Worm (Caenorhabditis elegans) whole organism, L4 larva: ENCODE data around the gene Y46G5A.20.
A peak's percentile ranks its signal among the peaks of the same experiment; 100 is the strongest.

Source experiments
- F26F4.8 ChIP-seq: fragments of 200-800 bp; sonication (Bioruptor generic); conservative IDR thresholded peaks from 2 replicates; pipeline ENCODE4 v1.3.6; 2022; ENCODE audit warnings: missing genetic modification characterization, missing compliant biosample characterization
- F44E2.7 ChIP-seq: fragments of 200-800 bp; sonication (Bioruptor generic); IDR thresholded peaks from 2 replicates; pipeline ENCODE4 v2.1.2; 2022; ENCODE audit warnings: missing genetic modification characterization, missing compliant biosample characterization
- R02D3.7 ChIP-seq: fragments of 150-350 bp; sonication (generic microtip); optimal IDR thresholded peaks from 3 replicates; lab custom pipeline; 2014; ENCODE audit warnings: missing biosample characterization, missing genetic modification characterization
- Y5F2A.4 ChIP-seq: fragments of 200-800 bp; sonication (Bioruptor generic); optimal IDR thresholded peaks from 2 replicates; lab custom pipeline; 2018; ENCODE audit warnings: mild to moderate bottlenecking, missing genetic modification characterization, missing compliant biosample characterization
- ZK337.2 ChIP-seq: fragments of 200-800 bp; sonication (Bioruptor generic); IDR thresholded peaks from 2 replicates; pipeline ENCODE4 v1.3.6; 2022; ENCODE audit warnings: missing genetic modification reagents, missing genetic modification characterization, missing compliant biosample characterization
- ZK546.5 ChIP-seq, 2 experiments: sonication (generic microtip); optimal IDR thresholded peaks; 2 replicates each; lab custom pipeline; 2017; ENCODE audit warnings: missing biosample characterization in 2 of 2, missing genetic modification characterization in 2 of 2
- attf-4 ChIP-seq: sonication (generic microtip); optimal IDR thresholded peaks from 3 replicates; lab custom pipeline; 2017; ENCODE audit warnings: missing biosample characterization, missing genetic modification characterization
- ceh-44 ChIP-seq: fragments of 200-800 bp; sonication (Bioruptor generic); IDR thresholded peaks from 2 replicates; pipeline ENCODE4 v1.3.6; 2022; ENCODE audit warnings: missing genetic modification reagents, missing genetic modification characterization, missing compliant biosample characterization
- ceh-62 ChIP-seq: sonication (generic microtip); optimal IDR thresholded peaks from 2 replicates; lab custom pipeline; 2017; ENCODE audit warnings: missing biosample characterization, missing genetic modification characterization
- ceh-82 ChIP-seq: sonication (generic microtip); optimal IDR thresholded peaks from 2 replicates; lab custom pipeline; 2017; ENCODE audit warnings: missing biosample characterization, missing genetic modification characterization
- cey-2 ChIP-seq: sonication (generic microtip); optimal IDR thresholded peaks from 3 replicates; lab custom pipeline; 2017; ENCODE audit warnings: missing genetic modification characterization, mild to moderate bottlenecking, missing compliant biosample characterization, antibody characterized with exemption, borderline replicate concordance; ENCODE audit not compliant: insufficient read depth
- daf-12 ChIP-seq: fragments of 150-350 bp; optimal IDR thresholded peaks from 2 replicates; lab custom pipeline; 2014; ENCODE audit warnings: missing biosample characterization, missing genetic modification reagents, missing genetic modification characterization
- daf-16 ChIP-seq, 3 experiments: sonication (generic microtip); optimal IDR thresholded peaks; 2 replicates each; lab custom pipeline; 2016 to 2017; ENCODE audit warnings: missing genetic modification characterization in 3 of 3, missing genetic modification reagents in 3 of 3, mild to moderate bottlenecking in 2 of 3, missing compliant biosample characterization in 2 of 3, missing biosample characterization in 1 of 3, moderate library complexity in 1 of 3
- dpl-1 ChIP-seq: fragments of 150-350 bp; optimal IDR thresholded peaks from 2 replicates; lab custom pipeline; 2014; ENCODE audit warnings: missing biosample characterization, missing genetic modification reagents, missing genetic modification characterization
- dve-1 ChIP-seq: sonication (generic microtip); optimal IDR thresholded peaks from 2 replicates; lab custom pipeline; 2017; ENCODE audit warnings: antibody characterized with exemption, mild to moderate bottlenecking, missing genetic modification characterization, missing compliant biosample characterization; ENCODE audit not compliant: insufficient read depth
- egl-43 ChIP-seq: fragments of 200-800 bp; sonication (Bioruptor generic); IDR thresholded peaks from 2 replicates; pipeline ENCODE4 v1.3.6; 2022; ENCODE audit warnings: missing genetic modification reagents, missing genetic modification characterization, missing compliant biosample characterization
- hif-1 ChIP-seq, 2 experiments: sonication (generic microtip); optimal IDR thresholded peaks; 2 replicates each; lab custom pipeline; 2016 to 2017; ENCODE audit warnings: missing compliant biosample characterization in 2 of 2, missing genetic modification characterization in 2 of 2, missing genetic modification reagents in 2 of 2, missing genotype in 2 of 2, mild to moderate bottlenecking in 1 of 2
- hlh-11 ChIP-seq: fragments of 200-800 bp; sonication (Bioruptor generic); optimal IDR thresholded peaks from 2 replicates; lab custom pipeline; 2018; ENCODE audit warnings: mild to moderate bottlenecking, missing genetic modification characterization, missing compliant biosample characterization
- hlh-30 ChIP-seq: sonication (generic microtip); optimal IDR thresholded peaks from 2 replicates; lab custom pipeline; 2017; ENCODE audit warnings: antibody characterized with exemption, mild to moderate bottlenecking, missing genetic modification characterization, missing compliant biosample characterization; ENCODE audit not compliant: insufficient read depth
- lim-7 ChIP-seq: fragments of 200-800 bp; sonication (Bioruptor generic); IDR thresholded peaks from 2 replicates; pipeline ENCODE4 v1.3.6; 2022; ENCODE audit warnings: missing genetic modification characterization, missing compliant biosample characterization
- lin-13 ChIP-seq: fragments of 150-350 bp; optimal IDR thresholded peaks from 2 replicates; lab custom pipeline; 2014; ENCODE audit warnings: missing biosample characterization, missing genetic modification reagents, missing genetic modification characterization
- lin-15B ChIP-seq: fragments of 150-350 bp; sonication (generic microtip); optimal IDR thresholded peaks from 3 replicates; lab custom pipeline; 2014; ENCODE audit warnings: missing biosample characterization, missing genetic modification characterization
- lin-29 ChIP-seq: fragments of 200-800 bp; sonication (Bioruptor generic); IDR thresholded peaks from 2 replicates; pipeline ENCODE4 v1.3.6; 2022; ENCODE audit warnings: missing genetic modification reagents, missing genetic modification characterization, missing compliant biosample characterization
- lin-38 ChIP-seq: fragments of 200-800 bp; sonication (Bioruptor generic); IDR thresholded peaks from 2 replicates; pipeline ENCODE4 v1.3.6; 2022; ENCODE audit warnings: missing genetic modification reagents, missing genetic modification characterization, missing compliant biosample characterization
- lin-39 ChIP-seq: fragments of 150-350 bp; optimal IDR thresholded peaks from 2 replicates; lab custom pipeline; 2014; ENCODE audit warnings: missing biosample characterization, missing genetic modification reagents, missing genetic modification characterization
- lsy-2 ChIP-seq, 2 experiments: fragments of 150-350 bp in 1 of 2; sonication (generic microtip) in 1 of 2; optimal IDR thresholded peaks; 2 replicates each; lab custom pipeline; 2014 to 2017; ENCODE audit warnings: missing biosample characterization in 2 of 2, missing genetic modification characterization in 2 of 2
- mdl-1 ChIP-seq, 2 experiments: fragments of 150-350 bp in 1 of 2; sonication (generic microtip) in 1 of 2; optimal IDR thresholded peaks; 2 replicates each; lab custom pipeline; 2014 to 2017; ENCODE audit warnings: missing biosample characterization in 2 of 2, missing genetic modification characterization in 2 of 2
- mxl-2 ChIP-seq: fragments of 200-800 bp; sonication (Bioruptor generic); conservative IDR thresholded peaks from 2 replicates; pipeline ENCODE4 v1.3.6; 2022; ENCODE audit warnings: missing genetic modification reagents, missing genetic modification characterization, missing compliant biosample characterization
- mxl-3 ChIP-seq: fragments of 200-800 bp; sonication (Bioruptor generic); optimal IDR thresholded peaks from 2 replicates; lab custom pipeline; 2018; ENCODE audit warnings: mild to moderate bottlenecking, missing genetic modification characterization, missing compliant biosample characterization
- nhr-48 ChIP-seq: sonication (generic microtip); optimal IDR thresholded peaks from 2 replicates; lab custom pipeline; 2016; ENCODE audit warnings: mild to moderate bottlenecking, missing genetic modification characterization, missing compliant biosample characterization
- nhr-77 ChIP-seq: fragments of 150-350 bp; optimal IDR thresholded peaks from 2 replicates; lab custom pipeline; 2014; ENCODE audit warnings: missing biosample characterization, missing genetic modification characterization
- php-3 ChIP-seq: fragments of 200-800 bp; sonication (Bioruptor generic); IDR thresholded peaks from 2 replicates; pipeline ENCODE4 v1.3.6; 2022; ENCODE audit warnings: missing genetic modification reagents, missing genetic modification characterization, missing compliant biosample characterization
- pqm-1 ChIP-seq: sonication (generic microtip); optimal IDR thresholded peaks from 2 replicates; lab custom pipeline; 2017; ENCODE audit warnings: missing biosample characterization, missing genetic modification characterization
- rbr-2 ChIP-seq: sonication (generic microtip); optimal IDR thresholded peaks from 2 replicates; lab custom pipeline; 2016; ENCODE audit warnings: missing genotype, missing genetic modification characterization, missing compliant biosample characterization
- sdz-12 ChIP-seq: fragments of 200-800 bp; sonication (Bioruptor generic); optimal IDR thresholded peaks from 2 replicates; lab custom pipeline; 2018; ENCODE audit warnings: mild to moderate bottlenecking, missing genetic modification characterization, missing compliant biosample characterization
- set-16 ChIP-seq: fragments of 200-800 bp; sonication (Bioruptor generic); IDR thresholded peaks from 2 replicates; pipeline ENCODE4 v1.3.6; 2022; ENCODE audit warnings: missing genetic modification reagents, missing genetic modification characterization, missing compliant biosample characterization
- snpc-1.2 ChIP-seq: fragments of 200-800 bp; sonication (Bioruptor generic); IDR thresholded peaks from 2 replicates; pipeline ENCODE4 v1.3.6; 2022; ENCODE audit warnings: missing genetic modification reagents, missing genetic modification characterization, missing compliant biosample characterization
- tag-97 ChIP-seq: fragments of 200-800 bp; sonication (Bioruptor generic); IDR thresholded peaks from 2 replicates; pipeline ENCODE4 v1.3.6; 2022; ENCODE audit warnings: missing genetic modification characterization, missing compliant biosample characterization
- unc-62 ChIP-seq, 3 experiments: fragments of 150-350 bp in 1 of 3; sonication (generic microtip); optimal IDR thresholded peaks in 2 of 3; peaks in 1 of 3; 1 replicate in 1 of 3; 2 replicates in 2 of 3; lab custom pipeline; 2014 to 2017; ENCODE audit warnings: missing biosample characterization in 3 of 3, missing genetic modification characterization in 3 of 3, missing genetic modification reagents in 3 of 3, missing genotype in 1 of 3
- zfp-2 ChIP-seq: sonication (generic microtip); optimal IDR thresholded peaks from 2 replicates; lab custom pipeline; 2016; ENCODE audit warnings: mild to moderate bottlenecking, missing genetic modification characterization, missing compliant biosample characterization
- zfp-3 ChIP-seq: fragments of 200-800 bp; sonication (Bioruptor generic); conservative IDR thresholded peaks from 2 replicates; pipeline ENCODE4 v1.3.6; 2022; ENCODE audit warnings: missing genetic modification reagents, missing genetic modification characterization, missing compliant biosample characterization
- zip-2 ChIP-seq: fragments of 150-350 bp; optimal IDR thresholded peaks from 2 replicates; lab custom pipeline; 2014; ENCODE audit warnings: missing biosample characterization, missing genetic modification characterization
- ztf-11 ChIP-seq: fragments of 150-350 bp; optimal IDR thresholded peaks from 2 replicates; lab custom pipeline; 2014; ENCODE audit warnings: missing biosample characterization, missing genetic modification characterization

Gene Y46G5A.20

ce11 chrII:12816412-12817146 lies 5.8 kb downstream of the Y46G5A.20 start, which contains the start of gene acl-7 (continued):
- TF ChIP-seq mxl-2 (GFP tag; lab: Robert Waterston, UW) (no peak), lin-38 (GFP tag; lab: Robert Waterston, UW) (no peak), tag-97 (GFP tag; lab: Robert Waterston, UW) (no peak), lin-39 (tag; lab: Kevin White, UChicago) (no peak)
- TF ChIP-seq, all 104 proteins: peak for 9

- peak; percentile 15 for TF ChIP-seq hlh-30 (tag; lab: Kevin White, UChicago)
- TF ChIP-seq egl-43 = no peak
- TF ChIP-seq snpc-1.2 (GFP tag; lab: Robert Waterston, UW) = no peak
- TF ChIP-seq lim-7 (GFP tag; lab: Robert Waterston, UW) = no peak
- TF ChIP-seq rbr-2 (tag; lab: Kevin White, UChicago) = no peak
- no peak for TF ChIP-seq dve-1 (tag; lab: Kevin White, UChicago)
- TF ChIP-seq lin-13 (GFP tag; lab: Kevin White, UChicago) = no peak
- TF ChIP-seq lsy-2 (tag; optimal IDR thresholded peaks at IDR 0.05; lab: Kevin White, UChicago) = no peak
- no peak for TF ChIP-seq ZK337.2
- TF ChIP-seq attf-4 = no peak
- TF ChIP-seq lin-39 (tag; lab: Kevin White, UChicago) = no peak
- TF ChIP-seq lin-29 (GFP tag; lab: Robert Waterston, UW) = no peak
- no peak for TF ChIP-seq sdz-12 (GFP tag; lab: Kevin White, UChicago)
- TF ChIP-seq hif-1 (tag; optimal IDR thresholded peaks at IDR 0.05; lab: Kevin White, UChicago) = no peak
- TF ChIP-seq unc-62 (GFP tag; optimal IDR thresholded peaks at IDR 0.05 in 1 of 2; lab: Kevin White, UChicago) = peak in 1 of 2 experiments; percentile 72
- no peak for TF ChIP-seq unc-62 (tag; optimal IDR thresholded peaks at IDR 0.05; lab: Kevin White, UChicago)
- no peak for TF ChIP-seq Y5F2A.4
Observed at ce11 chrII:12818488-12818887, 7.7 kb downstream of the Y46G5A.20 start, which contains the start of gene Y46G5A.22. TSS of gene Y46G5A.22 (minus strand) at chrII:12818588.

- TF ChIP-seq nhr-77 (tag; lab: Kevin White, UChicago) (no peak), R02D3.7 (tag; lab: Kevin White, UChicago) (no peak), F44E2.7 (GFP tag; lab: Robert Waterston, UW) (no peak), ceh-82 (tag; lab: Kevin White, UChicago) (no peak), lin-39 (tag; lab: Kevin White, UChicago) (no peak), zfp-2 (tag; lab: Kevin White, UChicago) (no peak), set-16 (GFP tag; lab: Robert Waterston, UW) (no peak)
Observed at ce11 chrII:12819979-12820378, 9.2 kb downstream of the Y46G5A.20 start.

- TF ChIP-seq dpl-1 (GFP tag; lab: Kevin White, UChicago) (no peak), cey-2 (tag; lab: Kevin White, UChicago) (no peak), dve-1 (tag; lab: Kevin White, UChicago) (peak; percentile 87), ceh-44 (GFP tag; lab: Robert Waterston, UW) (no peak), lin-38 (GFP tag; lab: Robert Waterston, UW) (no peak), hif-1 (tag; optimal IDR thresholded peaks at IDR 0.05; lab: Kevin White, UChicago) (no peak), mdl-1 (tag; optimal IDR thresholded peaks at IDR 0.05; lab: Kevin White, UChicago) (peak in 1 of 2 experiments; percentile 34), php-3 (GFP tag; lab: Robert Waterston, UW) (peak; percentile 54; the same call in 1 of the 2 replicates), mxl-3 (peak; percentile 59), F26F4.8 (GFP tag; lab: Robert Waterston, UW) (no peak), hlh-11 (tag; lab: Kevin White, UChicago) (peak; percentile 59), ztf-11 (tag; lab: Kevin White, UChicago) (no peak), daf-12 (tag; lab: Kevin White, UChicago) (no peak), ZK546.5 (tag; optimal IDR thresholded peaks at IDR 0.05; lab: Kevin White, UChicago) (no peak), zip-2 (tag; lab: Kevin White, UChicago) (no peak), daf-16 (GFP tag; optimal IDR thresholded peaks at IDR 0.05; lab: Kevin White, UChicago) (no peak), daf-16 (tag; optimal IDR thresholded peaks at IDR 0.05; lab: Kevin White, UChicago) (peak; percentile 89), zfp-3 (GFP tag; lab: Robert Waterston, UW) (no peak), lin-15B (tag; lab: Kevin White, UChicago) (no peak), Y5F2A.4 (no peak), nhr-48 (tag; lab: Kevin White, UChicago) (no peak), pqm-1 (tag; lab: Kevin White, UChicago) (peak; percentile 82), ceh-62 (tag; lab: Kevin White, UChicago) (no peak)
Observed at ce11 chrII:12823437-12823836, 12.6 kb downstream of the Y46G5A.20 start, which contains the start of gene Y46G5A.36. TSS of gene Y46G5A.36 (plus strand) at chrII:12823679.
